Worm (Caenorhabditis elegans): Measurements from ENCODE around the gene F28B4.1.

DNA sequence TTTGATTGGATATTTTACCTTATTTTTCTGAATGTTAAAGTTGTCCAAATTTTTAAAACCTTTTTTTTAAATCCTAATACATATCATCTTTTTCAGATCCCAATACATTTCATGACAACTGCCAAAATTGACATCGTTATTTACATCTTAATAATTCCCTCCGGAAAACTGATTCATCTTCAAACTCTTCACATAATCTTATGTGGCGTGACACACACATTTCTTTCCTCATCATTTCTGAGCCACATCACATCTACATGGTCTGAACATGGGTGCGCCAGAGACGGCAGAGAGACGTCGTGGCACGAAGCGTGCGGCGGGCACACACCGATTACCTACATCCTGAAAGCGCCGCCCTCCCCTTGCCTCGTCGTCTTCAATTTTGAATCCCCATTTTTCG, 47.6 kb downstream of the F28B4.1 start, which contains the start of gene tba-9:
- TF ChIP-seq R02D3.7 (tag; optimal IDR thresholded peaks at IDR 0.05) (no peak), mep-1 (tag; optimal IDR thresholded peaks at IDR 0.05) (no peak)
